Worm (Caenorhabditis elegans) whole organism, L4 larva: ENCODE measurements around the gene EGAP1.5.

Experiments used
- F37D6.2 ChIP-seq: sonication (generic microtip); optimal IDR thresholded peaks from 2 replicates; lab custom pipeline; 2016; ENCODE audit warnings: mild to moderate bottlenecking, missing genetic modification characterization, missing compliant biosample characterization
- F44E2.7 ChIP-seq: fragments of 200-800 bp; sonication (Bioruptor generic); IDR thresholded peaks from 2 replicates; pipeline ENCODE4 v2.1.2; 2022; ENCODE audit warnings: missing genetic modification characterization, missing compliant biosample characterization
- T26A8.4 ChIP-seq: fragments of 200-800 bp; sonication (Bioruptor generic); IDR thresholded peaks from 2 replicates; pipeline ENCODE4 v1.3.6; 2022; ENCODE audit warnings: missing genetic modification characterization, missing compliant biosample characterization
- Y105C5A.15 ChIP-seq: fragments of 200-800 bp; sonication (Bioruptor generic); IDR thresholded peaks from 2 replicates; pipeline ENCODE4 v1.3.6; 2022; ENCODE audit warnings: missing genetic modification characterization, missing compliant biosample characterization
- Y48G9A.11 ChIP-seq: fragments of 200-800 bp; sonication (Bioruptor generic); IDR thresholded peaks from 2 replicates; pipeline ENCODE4 v1.3.6; 2022; ENCODE audit warnings: missing genetic modification reagents, missing genetic modification characterization, missing compliant biosample characterization
- aha-1 ChIP-seq: fragments of 150-350 bp; peaks from one replicate; lab custom pipeline; 2014; ENCODE audit warnings: missing biosample characterization, missing genetic modification characterization
- cey-2 ChIP-seq: sonication (generic microtip); optimal IDR thresholded peaks from 3 replicates; lab custom pipeline; 2017; ENCODE audit warnings: missing genetic modification characterization, mild to moderate bottlenecking, missing compliant biosample characterization, antibody characterized with exemption, borderline replicate concordance; ENCODE audit not compliant: insufficient read depth
- daf-8 ChIP-seq: fragments of 200-800 bp; sonication (Bioruptor generic); IDR thresholded peaks from 2 replicates; pipeline ENCODE4 v1.3.6; 2022; ENCODE audit warnings: missing genetic modification characterization, missing compliant biosample characterization
- dmd-8 ChIP-seq: fragments of 200-800 bp; sonication (Bioruptor generic); IDR thresholded peaks from 2 replicates; pipeline ENCODE4 v1.3.6; 2022; ENCODE audit warnings: missing genetic modification characterization, missing compliant biosample characterization
- duxl-1 ChIP-seq: sonication (generic microtip); optimal IDR thresholded peaks from 2 replicates; lab custom pipeline; 2016; ENCODE audit warnings: mild to moderate bottlenecking, missing genetic modification characterization, moderate library complexity, missing compliant biosample characterization; ENCODE audit not compliant: poor library complexity
- egl-43 ChIP-seq: fragments of 200-800 bp; sonication (Bioruptor generic); IDR thresholded peaks from 2 replicates; pipeline ENCODE4 v1.3.6; 2022; ENCODE audit warnings: missing genetic modification reagents, missing genetic modification characterization, missing compliant biosample characterization
- gei-8 ChIP-seq: fragments of 200-800 bp; sonication (Bioruptor generic); optimal IDR thresholded peaks from 2 replicates; lab custom pipeline; 2018; ENCODE audit warnings: mild to moderate bottlenecking, missing genetic modification characterization, missing compliant biosample characterization
- lin-29 ChIP-seq: fragments of 200-800 bp; sonication (Bioruptor generic); IDR thresholded peaks from 2 replicates; pipeline ENCODE4 v1.3.6; 2022; ENCODE audit warnings: missing genetic modification reagents, missing genetic modification characterization, missing compliant biosample characterization
- lin-39 ChIP-seq: fragments of 150-350 bp; optimal IDR thresholded peaks from 2 replicates; lab custom pipeline; 2014; ENCODE audit warnings: missing biosample characterization, missing genetic modification reagents, missing genetic modification characterization
- lir-3 ChIP-seq: sonication (generic microtip); optimal IDR thresholded peaks from 2 replicates; lab custom pipeline; 2016; ENCODE audit warnings: mild to moderate bottlenecking, missing genetic modification characterization, missing compliant biosample characterization
- madf-5 ChIP-seq, 2 experiments: fragments of 200-800 bp; sonication (Bioruptor generic); IDR thresholded peaks; 2 replicates each; pipeline ENCODE4 v1.3.6; 2022; ENCODE audit warnings: missing compliant biosample characterization in 2 of 2, missing genetic modification characterization in 2 of 2
- madf-9 ChIP-seq: fragments of 200-800 bp; sonication (Bioruptor generic); conservative IDR thresholded peaks from 2 replicates; pipeline ENCODE4 v1.3.6; 2022; ENCODE audit warnings: missing genetic modification reagents, missing genetic modification characterization, missing compliant biosample characterization
- mdt-29 ChIP-seq: fragments of 200-800 bp; sonication (Bioruptor generic); IDR thresholded peaks from 2 replicates; pipeline ENCODE4 v1.3.6; 2022; ENCODE audit warnings: missing genetic modification reagents, missing genetic modification characterization, missing compliant biosample characterization
- mxl-3 ChIP-seq: fragments of 200-800 bp; sonication (Bioruptor generic); optimal IDR thresholded peaks from 2 replicates; lab custom pipeline; 2018; ENCODE audit warnings: mild to moderate bottlenecking, missing genetic modification characterization, missing compliant biosample characterization
- nhr-11 ChIP-seq: fragments of 150-350 bp; optimal IDR thresholded peaks from 2 replicates; lab custom pipeline; 2014; ENCODE audit warnings: missing biosample characterization, missing genetic modification characterization
- nhr-111 ChIP-seq: fragments of 200-800 bp; sonication (Bioruptor generic); optimal IDR thresholded peaks from 2 replicates; lab custom pipeline; 2018; ENCODE audit warnings: mild to moderate bottlenecking, missing genetic modification characterization, missing compliant biosample characterization
- nhr-25 ChIP-seq: sonication (generic microtip); optimal IDR thresholded peaks from 2 replicates; lab custom pipeline; 2017; ENCODE audit warnings: missing genetic modification characterization, mild to moderate bottlenecking, missing compliant biosample characterization, antibody characterized with exemption, moderate library complexity, borderline replicate concordance; ENCODE audit not compliant: insufficient read depth
- nhr-28 ChIP-seq: fragments of 150-350 bp; optimal IDR thresholded peaks from 2 replicates; lab custom pipeline; 2014; ENCODE audit warnings: missing biosample characterization, missing genetic modification characterization
- nhr-41 ChIP-seq: fragments of 200-800 bp; sonication (Bioruptor generic); IDR thresholded peaks from 2 replicates; pipeline ENCODE4 v1.3.6; 2022; ENCODE audit warnings: missing genetic modification reagents, missing genetic modification characterization, missing compliant biosample characterization
- nhr-48 ChIP-seq: sonication (generic microtip); optimal IDR thresholded peaks from 2 replicates; lab custom pipeline; 2016; ENCODE audit warnings: mild to moderate bottlenecking, missing genetic modification characterization, missing compliant biosample characterization
- saeg-2 ChIP-seq: fragments of 200-800 bp; sonication (Bioruptor generic); IDR thresholded peaks from 2 replicates; pipeline ENCODE4 v1.3.6; 2022; ENCODE audit warnings: missing genetic modification reagents, missing genetic modification characterization, missing compliant biosample characterization
- sdz-12 ChIP-seq: fragments of 200-800 bp; sonication (Bioruptor generic); optimal IDR thresholded peaks from 2 replicates; lab custom pipeline; 2018; ENCODE audit warnings: mild to moderate bottlenecking, missing genetic modification characterization, missing compliant biosample characterization
- set-16 ChIP-seq: fragments of 200-800 bp; sonication (Bioruptor generic); IDR thresholded peaks from 2 replicates; pipeline ENCODE4 v1.3.6; 2022; ENCODE audit warnings: missing genetic modification reagents, missing genetic modification characterization, missing compliant biosample characterization
- skn-1 ChIP-seq: fragments of 150-350 bp; optimal IDR thresholded peaks from 2 replicates; lab custom pipeline; 2014; ENCODE audit warnings: missing biosample characterization, missing genetic modification characterization
- snpc-1.2 ChIP-seq: fragments of 200-800 bp; sonication (Bioruptor generic); IDR thresholded peaks from 2 replicates; pipeline ENCODE4 v1.3.6; 2022; ENCODE audit warnings: missing genetic modification reagents, missing genetic modification characterization, missing compliant biosample characterization
- tra-1 ChIP-seq: fragments of 200-800 bp; sonication (Bioruptor generic); IDR thresholded peaks from 2 replicates; pipeline ENCODE4 v1.3.6; 2022; ENCODE audit warnings: missing genetic modification reagents, missing genetic modification characterization, missing compliant biosample characterization
- unc-39 ChIP-seq: sonication (generic microtip); optimal IDR thresholded peaks from 2 replicates; lab custom pipeline; 2017; ENCODE audit warnings: missing biosample characterization, missing genetic modification characterization
- unc-62 ChIP-seq, 3 experiments: fragments of 150-350 bp in 1 of 3; sonication (generic microtip); optimal IDR thresholded peaks in 2 of 3; peaks in 1 of 3; 1 replicate in 1 of 3; 2 replicates in 2 of 3; lab custom pipeline; 2014 to 2017; ENCODE audit warnings: missing biosample characterization in 3 of 3, missing genetic modification characterization in 3 of 3, missing genetic modification reagents in 3 of 3, missing genotype in 1 of 3
- zfp-2 ChIP-seq: sonication (generic microtip); optimal IDR thresholded peaks from 2 replicates; lab custom pipeline; 2016; ENCODE audit warnings: mild to moderate bottlenecking, missing genetic modification characterization, missing compliant biosample characterization
- zip-2 ChIP-seq: fragments of 150-350 bp; optimal IDR thresholded peaks from 2 replicates; lab custom pipeline; 2014; ENCODE audit warnings: missing biosample characterization, missing genetic modification characterization
- ztf-7 ChIP-seq: fragments of 150-350 bp; optimal IDR thresholded peaks from 2 replicates; lab custom pipeline; 2014; ENCODE audit warnings: missing biosample characterization, missing genetic modification characterization

The EGAP1.5 gene

ce11 chrIII:5884459-5884858 lies 47.1 kb upstream of the EGAP1.5 start:
- no peak for TF ChIP-seq duxl-1 (tag; lab: Kevin White, UChicago)
- no peak for TF ChIP-seq Y48G9A.11 (GFP tag; lab: Robert Waterston, UW)
- no peak for TF ChIP-seq ztf-7 (tag; lab: Kevin White, UChicago)
- TF ChIP-seq aha-1 (tag; lab: Kevin White, UChicago) = peak; percentile 44
- peak in 1 of 2 experiments; percentile 95 for TF ChIP-seq unc-62 (GFP tag; optimal IDR thresholded peaks at IDR 0.05 in 1 of 2; lab: Kevin White, UChicago)
- TF ChIP-seq unc-62 (tag; optimal IDR thresholded peaks at IDR 0.05; lab: Kevin White, UChicago) = no peak

ce11 chrIII:5886893-5887292 lies 44.6 kb upstream of the EGAP1.5 start, which contains the start of gene C28H8.7:
Gene C28H8.7, minus strand, starts transcription at chrIII:5886993.
- TF ChIP-seq lir-3 (no peak), nhr-11 (tag; lab: Kevin White, UChicago) (no peak), set-16 (GFP tag; lab: Robert Waterston, UW) (no peak), gei-8 (no peak)

ce11 chrIII:5888675-5889074 lies 42.8 kb upstream of the EGAP1.5 start, which contains the start of gene C28H8.8:
Gene C28H8.8, minus strand, starts transcription at chrIII:5888775.
- TF ChIP-seq skn-1 (tag; lab: Kevin White, UChicago) (no peak), F37D6.2 (no peak), tra-1 (GFP tag; lab: Robert Waterston, UW) (no peak), saeg-2 (GFP tag; lab: Robert Waterston, UW) (no peak), unc-39 (tag; lab: Kevin White, UChicago) (no peak), Y48G9A.11 (GFP tag; lab: Robert Waterston, UW) (no peak), zfp-2 (tag; lab: Kevin White, UChicago) (no peak), nhr-111 (GFP tag; lab: Kevin White, UChicago) (no peak), nhr-48 (no peak), madf-5 (GFP tag; IDR thresholded peaks at IDR 0.05; lab: Robert Waterston, UW) (no peak), lin-39 (no peak), mxl-3 (GFP tag; lab: Kevin White, UChicago) (no peak), lin-29 (GFP tag; lab: Robert Waterston, UW) (no peak), unc-62 (GFP tag; optimal IDR thresholded peaks at IDR 0.05 in 1 of 2; lab: Kevin White, UChicago) (no peak), unc-62 (tag; optimal IDR thresholded peaks at IDR 0.05; lab: Kevin White, UChicago) (no peak), nhr-28 (tag; lab: Kevin White, UChicago) (no peak), F44E2.7 (GFP tag; lab: Robert Waterston, UW) (no peak), mdt-29 (no peak)

ce11 chrIII:5892909-5893308 lies 38.6 kb upstream of the EGAP1.5 start:
- no peak for TF ChIP-seq lin-39
- no peak for TF ChIP-seq sdz-12 (GFP tag; lab: Kevin White, UChicago)
- TF ChIP-seq nhr-25 = no peak
- TF ChIP-seq snpc-1.2 = no peak
- no peak for TF ChIP-seq egl-43
- no peak for TF ChIP-seq daf-8
- TF ChIP-seq Y105C5A.15 = no peak
- no peak for TF ChIP-seq zip-2 (tag; lab: Kevin White, UChicago)
- no peak for TF ChIP-seq cey-2 (tag; lab: Kevin White, UChicago)
- no peak for TF ChIP-seq aha-1 (tag; lab: Kevin White, UChicago)
- TF ChIP-seq lin-29 (GFP tag; lab: Robert Waterston, UW) = no peak
- no peak for TF ChIP-seq madf-9 (GFP tag; lab: Robert Waterston, UW)
- TF ChIP-seq dmd-8 (GFP tag; lab: Robert Waterston, UW) = no peak
- no peak for TF ChIP-seq F37D6.2
- TF ChIP-seq T26A8.4 = no peak
- no peak for TF ChIP-seq nhr-41
